Worm (Caenorhabditis elegans) whole organism, midembryonic: ENCODE data around the gene abcf-3.

ENCODE experiments used
- T22C8.4 ChIP-seq: fragments of 200-800 bp; sonication (Bioruptor generic); IDR thresholded peaks from 2 replicates; pipeline ENCODE4 v1.3.6; 2022; ENCODE audit warnings: missing genetic modification characterization, missing compliant biosample characterization
- cog-1 ChIP-seq: sonication (generic microtip); optimal IDR thresholded peaks from 2 replicates; lab custom pipeline; 2016; ENCODE audit warnings: missing genetic modification characterization, missing compliant biosample characterization
- flt-1 ChIP-seq: fragments of 200-800 bp; sonication (Bioruptor generic); IDR thresholded peaks from 2 replicates; pipeline ENCODE4 v1.3.6; 2022; ENCODE audit warnings: missing genetic modification characterization, missing compliant biosample characterization
- klf-2 ChIP-seq: fragments of 200-800 bp; sonication (Bioruptor generic); conservative IDR thresholded peaks from 2 replicates; pipeline ENCODE4 v1.3.6; 2022; ENCODE audit warnings: missing genetic modification reagents, missing genetic modification characterization, missing compliant biosample characterization
- med-1 ChIP-seq: sonication (generic microtip); optimal IDR thresholded peaks from 2 replicates; lab custom pipeline; 2017; ENCODE audit warnings: missing genetic modification characterization, mild to moderate bottlenecking, missing compliant biosample characterization, antibody characterized with exemption, missing genetic modification reagents; ENCODE audit not compliant: insufficient read depth
- ref-1 ChIP-seq: fragments of 200-800 bp; sonication (Bioruptor generic); conservative IDR thresholded peaks from 2 replicates; pipeline ENCODE4 v1.3.6; 2022; ENCODE audit warnings: missing genetic modification reagents, missing genetic modification characterization, missing compliant biosample characterization
- tab-1 ChIP-seq: fragments of 200-800 bp; sonication (Bioruptor generic); IDR thresholded peaks from 2 replicates; pipeline ENCODE4 v1.3.6; 2022; ENCODE audit warnings: missing genetic modification characterization, missing compliant biosample characterization
- ztf-23 ChIP-seq: fragments of 200-800 bp; sonication (Bioruptor generic); IDR thresholded peaks from 2 replicates; pipeline ENCODE4 v1.3.6; 2022; ENCODE audit warnings: missing genetic modification reagents, missing genetic modification characterization, missing compliant biosample characterization
- ztf-29 ChIP-seq: fragments of 200-800 bp; sonication (Bioruptor generic); IDR thresholded peaks from 2 replicates; pipeline ENCODE4 v1.3.6; 2022; ENCODE audit warnings: missing genetic modification reagents, missing genetic modification characterization, missing compliant biosample characterization

The abcf-3 gene

ce11 chrIII:6173020-6173597 lies at the start of gene abcf-3, which contains the start of gene F42A10.5:
Gene abcf-3 (plus strand): TSS chrIII:6173403.
Gene F42A10.5 (minus strand): TSS chrIII:6173477.
- TF ChIP-seq T22C8.4 (GFP tag; lab: Robert Waterston, UW) (no peak), flt-1 (0 out of 2 replicates have a peak, but pooled peaks have one; percentile 45)

DNA sequence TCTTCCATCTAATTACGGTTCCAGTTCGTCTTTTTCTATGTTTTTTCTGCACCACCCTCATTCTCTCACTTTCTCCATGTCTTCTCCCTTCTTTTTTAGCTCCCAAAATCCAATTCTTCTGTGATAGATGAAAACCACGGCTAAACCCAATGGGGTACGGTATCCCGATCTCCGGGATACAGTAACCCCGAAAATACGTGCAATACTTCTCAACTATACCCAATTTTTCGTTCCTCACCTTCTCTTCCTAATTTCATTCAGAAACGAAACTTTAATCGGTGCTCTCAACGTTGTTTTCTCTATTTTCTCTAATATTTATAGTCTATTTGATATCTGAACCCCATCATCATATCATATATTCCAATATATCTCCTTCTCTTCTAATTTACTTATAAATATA lies 49.6 kb upstream of the abcf-3 start:
- TF ChIP-seq klf-2 (GFP tag; lab: Robert Waterston, UW), result no peak
- TF ChIP-seq flt-1, result 0 out of 2 replicates have a peak, but pooled peaks have one; percentile 35

DNA sequence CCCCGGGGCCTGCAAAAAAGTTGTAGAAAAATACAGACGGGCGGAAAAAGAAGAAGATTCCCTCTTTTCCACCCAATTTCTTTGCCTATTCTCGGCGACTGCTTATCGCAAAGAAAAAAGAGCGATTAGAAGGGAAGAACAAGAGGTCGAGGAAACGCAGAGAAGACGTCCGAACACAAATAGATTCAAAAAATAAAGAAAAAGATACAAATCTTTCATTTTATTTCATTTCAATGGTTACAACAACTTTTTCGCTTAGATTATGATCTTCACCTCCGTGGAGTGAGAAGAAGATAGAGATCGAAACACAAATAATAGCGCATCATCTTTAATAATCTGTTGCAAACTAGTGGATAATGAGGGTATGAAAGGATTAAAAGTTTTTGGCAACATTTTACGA lies 41.1 kb upstream of the abcf-3 start:
- TF ChIP-seq ztf-29 (GFP tag; lab: Robert Waterston, UW) (no peak), tab-1 (no peak), klf-2 (GFP tag; lab: Robert Waterston, UW) (no peak), ref-1 (GFP tag; lab: Robert Waterston, UW) (no peak), flt-1 (no peak), cog-1 (tag; lab: Kevin White, UChicago) (no peak), ztf-23 (no peak), T22C8.4 (GFP tag; lab: Robert Waterston, UW) (no peak), med-1 (no peak)

DNA sequence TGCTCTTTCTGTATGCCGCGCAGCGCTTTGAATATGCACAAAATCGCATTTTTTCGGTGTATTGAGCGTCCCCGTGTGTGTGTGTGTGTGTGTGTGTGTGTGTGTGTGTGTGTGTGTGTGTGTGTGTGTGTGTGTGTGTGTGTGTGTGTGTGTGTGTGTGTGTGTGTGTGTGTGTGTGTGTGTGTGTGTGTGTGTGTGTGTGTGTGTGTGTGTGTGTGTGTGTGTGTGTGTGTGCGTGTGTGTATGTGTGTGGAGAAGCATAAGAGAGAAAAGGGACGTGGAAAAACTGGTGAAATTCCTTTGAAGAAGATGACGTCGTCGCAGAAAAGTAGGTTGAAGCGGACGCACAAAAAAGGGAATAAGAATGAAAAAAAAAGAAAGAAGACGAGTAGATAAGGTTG lies 39.8 kb upstream of the abcf-3 start:
- TF ChIP-seq flt-1, result 0 out of 2 replicates have a peak, but pooled peaks have one; percentile 6

- TF ChIP-seq cog-1 (tag; lab: Kevin White, UChicago) (no peak), ref-1 (GFP tag; lab: Robert Waterston, UW) (no peak), klf-2 (GFP tag; lab: Robert Waterston, UW) (no peak), tab-1 (no peak), flt-1 (no peak), med-1 (no peak), T22C8.4 (GFP tag; lab: Robert Waterston, UW) (no peak), ztf-29 (GFP tag; lab: Robert Waterston, UW) (no peak)
These were observed 39.1 kb upstream of the abcf-3 start for ce11 chrIII:6134111-6134510.

ce11 chrIII:6135211-6135610 lies 38.0 kb upstream of the abcf-3 start:
- TF ChIP-seq klf-2 (GFP tag; lab: Robert Waterston, UW) (no peak), ztf-23 (no peak), cog-1 (tag; lab: Kevin White, UChicago) (no peak), tab-1 (no peak), flt-1 (no peak), ref-1 (GFP tag; lab: Robert Waterston, UW) (no peak), ztf-29 (GFP tag; lab: Robert Waterston, UW) (no peak), med-1 (no peak), T22C8.4 (GFP tag; lab: Robert Waterston, UW) (no peak)

ce11 chrIII:6136178-6136577 lies 37.0 kb upstream of the abcf-3 start, which contains the start of gene mvk-1:
Gene mvk-1 (minus strand): TSS chrIII:6136278.
- TF ChIP-seq ztf-29 (GFP tag; lab: Robert Waterston, UW), result no peak
- no peak for TF ChIP-seq T22C8.4 (GFP tag; lab: Robert Waterston, UW)
- TF ChIP-seq ref-1 (GFP tag; lab: Robert Waterston, UW), result no peak
- no peak for TF ChIP-seq ztf-23
- TF ChIP-seq klf-2 (GFP tag; lab: Robert Waterston, UW), result no peak
- TF ChIP-seq tab-1, result no peak
- TF ChIP-seq cog-1 (tag; lab: Kevin White, UChicago), result no peak
- no peak for TF ChIP-seq med-1
- no peak for TF ChIP-seq flt-1

- TF ChIP-seq ztf-23 (no peak), cog-1 (tag; lab: Kevin White, UChicago) (no peak), tab-1 (no peak), flt-1 (peak; percentile 41; the same call in 1 of the 2 replicates), med-1 (no peak)
These were observed 35.8 kb upstream of the abcf-3 start for ce11 chrIII:6137431-6137830.

DNA sequence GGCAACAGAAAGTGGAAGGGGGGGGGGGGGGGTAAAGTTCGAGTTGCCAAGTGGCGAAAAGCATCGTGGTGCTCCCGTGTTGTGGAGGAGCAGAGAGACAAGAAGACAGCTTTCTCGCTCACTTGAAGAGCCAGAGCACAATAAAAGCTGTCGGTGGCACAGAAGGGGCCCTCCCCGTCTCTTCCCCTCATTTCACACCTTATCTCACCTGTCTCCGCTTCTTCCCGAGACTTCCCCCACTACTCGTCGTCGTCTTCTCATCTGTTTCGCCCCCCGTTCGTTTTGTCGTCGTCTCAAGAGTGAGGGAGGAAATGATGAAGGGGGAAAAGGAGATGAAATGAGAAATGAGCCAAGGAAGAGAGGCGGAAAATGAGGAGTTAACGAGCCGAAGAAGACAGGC lies 34.7 kb upstream of the abcf-3 start:
- TF ChIP-seq cog-1 (tag; lab: Kevin White, UChicago), result no peak
- 0 out of 2 replicates have a peak, but pooled peaks have one; percentile 27 for TF ChIP-seq ztf-23

DNA sequence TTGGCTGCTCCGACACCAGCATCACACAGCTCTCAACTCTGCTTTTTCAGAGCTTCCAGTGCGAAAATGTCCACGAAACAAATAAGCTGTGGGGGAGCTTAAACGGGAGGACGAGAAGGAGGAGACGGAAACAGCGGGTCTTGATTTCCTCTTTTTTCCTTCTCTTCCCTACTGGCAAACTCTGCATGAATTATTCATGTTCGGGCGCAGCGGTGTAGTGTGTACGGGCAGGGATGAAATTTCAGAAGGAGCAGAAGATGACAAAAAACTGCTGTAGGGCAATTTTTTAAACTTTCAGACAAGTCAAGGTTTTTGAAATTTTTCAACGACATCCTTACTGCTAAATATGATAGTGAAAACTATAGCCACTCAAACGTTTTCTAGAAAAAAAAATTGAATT lies 33.9 kb upstream of the abcf-3 start:
- no peak for TF ChIP-seq klf-2 (GFP tag; lab: Robert Waterston, UW)
- no peak for TF ChIP-seq flt-1
- no peak for TF ChIP-seq tab-1
- TF ChIP-seq ztf-23, result no peak
- no peak for TF ChIP-seq med-1
- TF ChIP-seq ref-1 (GFP tag; lab: Robert Waterston, UW), result no peak

ce11 chrIII:6139932-6140612 lies 33.1 kb upstream of the abcf-3 start:
- TF ChIP-seq flt-1 (no peak), ref-1 (GFP tag; lab: Robert Waterston, UW) (no peak), cog-1 (tag; lab: Kevin White, UChicago) (no peak), T22C8.4 (GFP tag; lab: Robert Waterston, UW) (no peak), med-1 (no peak), tab-1 (no peak), ztf-23 (no peak), ztf-29 (GFP tag; lab: Robert Waterston, UW) (no peak), klf-2 (GFP tag; lab: Robert Waterston, UW) (no peak)
